Worm (Caenorhabditis elegans) whole organism, L1 larva: ENCODE data around the gene gegf-1.

ENCODE experiments used
- elt-2 ChIP-seq: sonication (generic microtip); optimal IDR thresholded peaks from 2 replicates; lab custom pipeline; 2016; ENCODE audit warnings: missing genetic modification characterization, mild to moderate bottlenecking, inconsistent platforms, missing compliant biosample characterization, missing genetic modification reagents
- mdl-1 ChIP-seq, 2 experiments: fragments of 150-350 bp; optimal IDR thresholded peaks; 2 replicates each; lab custom pipeline; 2014 to 2017; ENCODE audit warnings: missing biosample characterization in 2 of 2, missing genetic modification characterization in 2 of 2, inconsistent platforms in 1 of 2
- tbx-2 ChIP-seq: sonication (generic microtip); optimal IDR thresholded peaks from 2 replicates; lab custom pipeline; 2016; ENCODE audit warnings: missing genetic modification characterization, missing compliant biosample characterization
- zag-1 ChIP-seq: fragments of 150-350 bp; optimal IDR thresholded peaks from 2 replicates; lab custom pipeline; 2014; ENCODE audit warnings: missing biosample characterization, missing genetic modification characterization
- zip-4 ChIP-seq: fragments of 200-800 bp; sonication (Bioruptor generic); optimal IDR thresholded peaks from 2 replicates; lab custom pipeline; 2018; ENCODE audit warnings: mild to moderate bottlenecking, missing genetic modification characterization, moderate library complexity, missing compliant biosample characterization
- ztf-11 ChIP-seq, 2 experiments: sonication (generic microtip); optimal IDR thresholded peaks; 2 replicates each; lab custom pipeline; 2016 to 2017; ENCODE audit warnings: missing genetic modification characterization in 2 of 2, missing biosample characterization in 1 of 2, missing compliant biosample characterization in 1 of 2

ce11 chrIV:174115-174514, 16.4 kb upstream of the gegf-1 start:
- no peak for TF ChIP-seq zag-1
- TF ChIP-seq ztf-11 (tag; optimal IDR thresholded peaks at IDR 0.05; lab: Kevin White, UChicago), result peak in 1 of 2 experiments; percentile 37
- TF ChIP-seq mdl-1 (tag; optimal IDR thresholded peaks at IDR 0.05; lab: Kevin White, UChicago), result no peak
- TF ChIP-seq zip-4 (GFP tag; lab: Kevin White, UChicago), result no peak
- TF ChIP-seq tbx-2 (tag; lab: Kevin White, UChicago), result peak; percentile 22
- TF ChIP-seq elt-2 (tag; lab: Kevin White, UChicago), result no peak
